Worm (Caenorhabditis elegans) whole organism, L4/young adult: Measurements from ENCODE around the gene rpc-2.
A peak's percentile ranks its signal among the peaks of the same experiment; 100 is the strongest.

ENCODE experiments used
- W03F9.2 ChIP-seq: fragments of 150-350 bp; optimal IDR thresholded peaks from 2 replicates; lab custom pipeline; 2014; ENCODE audit warnings: missing biosample characterization, missing genetic modification characterization
- dao-5 ChIP-seq: sonication (generic microtip); optimal IDR thresholded peaks from 2 replicates; lab custom pipeline; 2016; ENCODE audit warnings: missing genotype, missing genetic modification characterization, moderate library complexity, missing compliant biosample characterization
- him-1 ChIP-seq: sonication (generic microtip); optimal IDR thresholded peaks from 2 replicates; lab custom pipeline; 2016; ENCODE audit warnings: missing genotype, missing genetic modification reagents, missing genetic modification characterization, missing compliant biosample characterization

rpc-2 gene

DNA sequence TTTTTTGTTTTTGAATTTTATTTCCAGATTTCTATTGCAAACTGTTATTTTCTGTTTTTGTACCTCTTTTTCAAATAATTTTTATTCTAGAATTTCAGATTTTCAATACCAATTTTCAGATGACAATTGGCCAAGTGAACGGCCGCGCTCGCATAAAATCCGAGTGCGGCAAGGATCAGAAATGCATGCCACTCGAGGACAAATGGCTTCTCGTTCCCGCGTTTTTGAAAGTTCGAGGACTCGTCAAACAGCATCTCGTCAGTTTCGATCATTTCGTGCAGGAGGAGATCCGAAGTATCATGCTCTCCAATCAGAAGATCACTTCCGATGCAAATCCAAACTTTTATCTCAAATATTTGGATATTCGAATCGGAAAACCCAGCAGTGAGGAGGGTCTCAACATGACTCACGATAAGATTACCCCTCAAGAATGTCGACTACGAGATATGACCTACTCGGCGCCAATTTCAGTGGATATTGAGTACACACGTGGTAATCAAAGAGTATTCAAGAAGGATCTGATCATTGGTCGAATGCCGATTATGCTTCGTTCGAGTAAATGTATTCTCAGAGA is at the start of gene rpc-2:
TSS of gene rpc-2 (plus strand) at position 120 of the 574 bp plus-strand sequence.
- TF ChIP-seq W03F9.2 (tag; lab: Kevin White, UChicago) (no peak), dao-5 (tag; lab: Kevin White, UChicago) (no peak), him-1 (tag; lab: Kevin White, UChicago) (no peak)

DNA sequence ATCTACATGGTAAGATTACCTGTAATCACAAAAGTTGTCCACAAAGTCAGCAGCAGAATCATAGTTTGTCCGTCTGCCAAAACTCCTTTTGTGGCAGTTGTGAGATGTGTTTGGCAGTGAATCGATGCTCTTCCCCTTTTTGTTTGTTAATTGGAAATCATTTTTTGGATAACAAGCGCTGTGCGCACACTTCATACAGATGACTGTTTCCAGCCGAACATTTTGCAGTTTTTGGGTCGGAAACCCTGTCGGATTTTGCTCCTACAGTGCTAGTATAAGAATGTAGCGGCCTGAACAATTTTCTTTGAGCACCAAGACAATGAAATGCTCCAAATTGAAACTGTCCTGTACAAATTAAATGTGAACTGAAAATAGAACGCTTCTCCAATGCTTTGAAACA is 48.5 kb upstream of the rpc-2 start, which contains the start of gene D1044.7:
TSS of gene D1044.7 (minus strand) at position 101 of the 400 bp plus-strand sequence.
- TF ChIP-seq dao-5 (tag; lab: Kevin White, UChicago) (no peak), him-1 (tag; lab: Kevin White, UChicago) (no peak), W03F9.2 (tag; lab: Kevin White, UChicago) (no peak)

DNA sequence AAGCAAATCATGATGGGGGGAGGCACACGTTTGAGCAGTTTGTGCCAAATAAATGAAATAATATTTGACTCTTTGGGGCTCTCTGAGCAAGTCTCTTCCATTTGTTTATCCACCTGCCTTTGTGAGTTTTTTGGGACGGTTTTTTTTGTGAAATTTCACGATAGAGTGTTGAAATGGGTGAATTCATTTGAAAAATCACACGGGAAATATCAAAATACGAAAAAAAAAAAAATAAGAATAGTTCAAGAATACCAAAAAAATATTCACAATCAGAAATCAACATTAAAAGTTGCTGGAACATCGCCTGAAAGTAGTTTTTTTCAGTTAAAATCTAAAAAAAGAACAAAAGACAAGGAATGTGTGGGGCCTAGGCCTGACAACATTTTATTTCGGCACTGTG is 44.7 kb upstream of the rpc-2 start, which contains the start of gene pqn-25:
TSS of gene pqn-25 (minus strand) at position 101 of the 400 bp plus-strand sequence.
- TF ChIP-seq him-1 (tag; lab: Kevin White, UChicago) = no peak
- TF ChIP-seq W03F9.2 (tag; lab: Kevin White, UChicago) = no peak
- no peak for TF ChIP-seq dao-5 (tag; lab: Kevin White, UChicago)

DNA sequence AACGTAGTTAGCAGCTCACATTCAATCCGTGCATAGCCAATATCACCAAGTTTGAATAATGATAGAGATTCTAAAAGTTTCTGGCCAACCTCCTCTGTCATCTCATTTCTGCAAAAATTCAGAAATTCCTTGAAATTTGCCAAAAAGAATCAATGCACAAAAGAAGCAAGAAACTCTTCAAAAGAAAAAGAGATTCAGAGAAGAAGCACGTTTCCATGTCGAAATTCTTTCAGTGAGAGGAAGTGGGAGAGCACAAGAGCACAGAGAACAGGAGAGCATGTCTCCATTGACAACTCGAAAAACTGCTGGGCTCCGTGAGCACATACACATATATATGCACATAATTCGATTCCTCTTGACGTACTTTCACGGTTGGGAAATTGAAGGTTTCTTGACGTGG is 39.7 kb upstream of the rpc-2 start, which contains the start of gene nekl-4:
TSS of gene nekl-4 (minus strand) at position 101 of the 400 bp plus-strand sequence.
- TF ChIP-seq him-1 (tag; lab: Kevin White, UChicago) = no peak
- TF ChIP-seq dao-5 (tag; lab: Kevin White, UChicago) = no peak
- no peak for TF ChIP-seq W03F9.2 (tag; lab: Kevin White, UChicago)

DNA sequence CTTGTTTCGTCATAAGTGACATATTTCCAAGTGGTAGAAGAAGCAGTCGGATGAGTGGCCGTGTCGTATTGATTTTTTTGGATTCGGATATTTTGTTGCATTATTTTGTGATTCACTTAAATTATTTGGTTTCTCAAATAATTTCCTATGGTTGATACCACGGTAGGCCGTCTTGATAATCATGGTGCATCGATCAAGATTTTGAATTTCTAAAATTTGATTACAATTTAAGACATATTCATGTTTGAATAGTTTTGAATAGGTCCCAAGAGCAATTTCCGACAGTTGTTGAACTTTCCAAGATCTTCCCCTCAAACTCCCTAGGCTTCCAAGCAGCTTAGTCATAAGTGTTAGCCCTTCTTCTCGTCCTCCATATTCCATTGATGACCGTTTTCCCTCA is 35.2 kb upstream of the rpc-2 start, which contains the start of gene D1044.4:
TSS of gene D1044.4 (minus strand) at position 101 of the 400 bp plus-strand sequence.
- no peak for TF ChIP-seq W03F9.2 (tag; lab: Kevin White, UChicago)

DNA sequence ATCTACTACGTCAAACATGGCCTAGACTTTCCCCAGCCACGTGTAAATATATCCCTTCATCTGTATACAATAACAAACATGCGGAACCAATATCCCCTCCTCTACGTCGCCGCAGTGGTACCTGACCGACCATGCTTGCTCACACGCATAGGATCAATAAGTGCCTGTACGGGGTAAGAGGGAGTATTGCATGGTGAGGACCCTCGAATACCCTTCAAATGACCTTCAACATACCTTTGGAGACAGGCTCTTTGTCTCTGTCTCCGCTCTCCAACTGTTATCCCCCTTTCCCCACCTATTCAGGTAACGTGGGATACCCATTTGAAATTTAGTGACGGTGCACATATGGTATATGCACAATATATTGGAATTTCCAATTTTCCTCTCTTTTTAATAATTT is 31.2 kb upstream of the rpc-2 start, which contains the start of gene dex-1:
TSS of gene dex-1 (plus strand) at position 132 of the 400 bp plus-strand sequence.
- TF ChIP-seq dao-5 (tag; lab: Kevin White, UChicago) = no peak
- TF ChIP-seq W03F9.2 (tag; lab: Kevin White, UChicago) = no peak
- TF ChIP-seq him-1 (tag; lab: Kevin White, UChicago) = no peak

DNA sequence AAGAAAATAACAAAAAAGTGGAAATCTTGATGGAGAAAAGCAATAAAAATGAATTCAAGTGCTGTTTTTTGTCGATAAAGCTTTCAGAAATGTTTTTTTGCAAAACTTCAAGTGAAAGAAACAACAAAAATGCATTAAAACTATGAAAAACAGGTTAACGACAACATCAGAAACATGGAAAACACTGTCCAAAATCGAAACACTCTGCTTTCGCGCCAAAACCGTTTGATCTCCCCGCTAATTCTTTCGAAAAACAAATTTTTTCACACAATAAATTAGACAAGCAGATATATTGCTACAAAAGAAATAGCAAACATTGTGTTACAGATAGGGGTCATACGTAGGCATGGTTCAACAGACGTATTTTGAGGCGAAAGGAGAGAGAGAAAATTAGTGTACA is 15.4 kb upstream of the rpc-2 start:
- TF ChIP-seq W03F9.2 (tag; lab: Kevin White, UChicago) (no peak), him-1 (tag; lab: Kevin White, UChicago) (no peak), dao-5 (tag; lab: Kevin White, UChicago) (no peak)

DNA sequence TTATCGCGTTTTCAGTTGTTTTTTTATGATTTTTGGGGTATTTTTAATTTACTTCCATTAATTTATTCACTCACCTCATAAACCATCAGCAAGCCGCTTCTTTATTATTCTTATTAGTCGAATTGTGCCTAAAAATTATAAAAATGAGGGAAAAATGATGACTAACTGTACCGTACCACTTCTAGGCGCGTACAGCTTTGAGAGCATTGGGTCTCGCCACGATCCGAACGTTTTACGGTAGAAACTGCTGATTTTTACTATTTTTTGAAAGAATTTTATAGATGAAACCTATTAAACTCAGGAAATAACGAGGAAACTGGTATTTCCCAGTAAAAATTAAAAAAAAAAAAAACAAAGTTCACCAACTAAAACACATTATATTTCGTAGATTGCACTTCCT is 14.1 kb upstream of the rpc-2 start, which contains the start of gene D1044.6:
TSS of gene D1044.6 (minus strand) at position 128 of the 400 bp plus-strand sequence.
- TF ChIP-seq dao-5 (tag; lab: Kevin White, UChicago) = no peak
- TF ChIP-seq W03F9.2 (tag; lab: Kevin White, UChicago) = peak; percentile 19
- no peak for TF ChIP-seq him-1 (tag; lab: Kevin White, UChicago)

DNA sequence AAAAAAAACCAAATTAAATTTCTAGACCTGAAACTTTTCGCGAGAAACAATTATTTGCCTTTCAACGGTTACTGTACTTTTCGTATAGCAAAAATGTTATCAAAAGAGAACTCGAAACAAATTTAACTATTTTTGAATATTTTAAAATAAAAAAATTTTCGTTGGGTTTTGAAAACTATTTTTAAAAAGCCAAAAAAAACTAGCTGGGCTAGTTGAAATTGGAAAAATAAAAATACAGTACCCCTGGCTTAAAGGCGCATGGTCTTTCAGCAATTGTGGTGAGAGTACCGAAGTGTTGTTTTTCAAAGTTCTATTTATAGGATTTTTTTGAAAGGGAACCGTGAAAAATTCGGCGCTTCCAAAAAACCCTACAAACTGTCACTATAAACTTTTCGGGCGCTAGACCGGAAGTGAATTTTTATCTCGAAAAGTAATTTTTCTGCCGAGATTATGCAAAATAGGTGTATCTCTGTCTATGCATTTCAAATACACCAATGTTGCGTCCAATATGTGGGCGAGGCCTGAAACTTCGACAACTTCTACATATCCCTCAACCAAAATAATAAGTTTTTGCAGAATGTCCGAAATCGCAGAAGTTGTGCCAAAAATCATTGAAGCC is 13.3 kb upstream of the rpc-2 start, which contains the start of gene D1044.1:
TSS of gene D1044.1 (plus strand) at position 569 of the 619 bp plus-strand sequence.
- TF ChIP-seq him-1 (tag; lab: Kevin White, UChicago) (no peak), dao-5 (tag; lab: Kevin White, UChicago) (no peak), W03F9.2 (tag; lab: Kevin White, UChicago) (no peak)

DNA sequence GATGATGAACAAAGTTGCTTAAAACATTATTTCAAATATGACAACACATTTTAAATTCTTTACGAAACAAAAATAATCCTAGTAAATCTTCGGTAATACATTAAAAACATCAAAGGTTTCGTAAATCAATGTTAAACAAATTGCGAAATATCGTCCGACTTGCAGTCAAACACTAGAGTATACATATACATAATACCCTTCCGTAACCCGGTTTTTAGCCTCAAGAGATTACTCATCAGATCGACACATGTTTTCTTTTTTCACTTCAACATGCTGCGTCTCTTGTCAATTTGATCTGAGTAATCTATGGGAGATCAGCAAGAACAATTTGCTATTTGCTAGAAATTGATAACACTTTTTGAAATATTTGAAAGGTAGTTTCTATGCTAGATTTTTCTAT is 10.9 kb upstream of the rpc-2 start:
- TF ChIP-seq dao-5 (tag; lab: Kevin White, UChicago) = no peak
- TF ChIP-seq him-1 (tag; lab: Kevin White, UChicago) = no peak
- TF ChIP-seq W03F9.2 (tag; lab: Kevin White, UChicago) = no peak

DNA sequence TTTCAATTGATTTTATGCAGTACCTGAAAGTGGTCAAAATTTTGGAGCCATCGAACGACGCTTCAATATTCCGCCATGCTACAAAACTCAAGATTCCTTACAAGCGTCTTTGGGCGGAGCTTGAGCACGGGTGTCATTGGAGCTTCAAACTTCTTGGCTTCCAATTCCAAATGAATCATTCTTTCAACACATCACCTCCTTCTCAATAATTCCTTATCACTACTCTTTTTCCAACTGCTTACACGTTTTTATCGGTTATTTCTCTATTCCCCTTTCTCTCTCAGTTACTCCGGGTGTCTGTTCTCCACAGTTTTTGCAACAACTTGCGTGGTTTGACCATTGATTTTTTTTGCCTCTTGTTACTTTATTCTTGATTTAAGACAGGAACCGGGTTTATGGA is 10.4 kb upstream of the rpc-2 start, which contains the start of gene F09F7.5:
TSS of gene F09F7.5 (plus strand) at position 258 of the 400 bp plus-strand sequence.
- TF ChIP-seq him-1 (tag; lab: Kevin White, UChicago) (no peak), W03F9.2 (tag; lab: Kevin White, UChicago) (no peak), dao-5 (tag; lab: Kevin White, UChicago) (no peak)

DNA sequence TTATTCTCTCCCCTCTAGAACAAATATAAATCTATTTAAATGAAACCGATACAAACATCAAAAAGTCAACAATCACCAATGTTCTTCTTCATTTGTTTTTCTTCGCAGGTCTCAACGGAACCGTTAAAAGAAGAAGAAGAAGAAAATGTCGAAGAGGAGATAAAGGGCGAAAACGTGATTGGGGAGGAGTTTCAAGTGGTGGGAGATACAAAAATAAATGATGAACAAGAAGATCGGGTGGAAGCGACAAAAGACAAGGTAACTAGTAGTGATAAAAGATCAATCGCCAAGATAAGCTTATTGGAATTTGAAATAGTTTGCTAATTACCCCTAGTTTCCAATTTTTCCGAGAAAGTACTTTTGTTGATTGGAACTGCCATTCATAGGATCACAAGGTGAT is 7.0 kb upstream of the rpc-2 start:
- TF ChIP-seq dao-5 (tag; lab: Kevin White, UChicago) = no peak
- no peak for TF ChIP-seq W03F9.2 (tag; lab: Kevin White, UChicago)
- TF ChIP-seq him-1 (tag; lab: Kevin White, UChicago) = no peak

DNA sequence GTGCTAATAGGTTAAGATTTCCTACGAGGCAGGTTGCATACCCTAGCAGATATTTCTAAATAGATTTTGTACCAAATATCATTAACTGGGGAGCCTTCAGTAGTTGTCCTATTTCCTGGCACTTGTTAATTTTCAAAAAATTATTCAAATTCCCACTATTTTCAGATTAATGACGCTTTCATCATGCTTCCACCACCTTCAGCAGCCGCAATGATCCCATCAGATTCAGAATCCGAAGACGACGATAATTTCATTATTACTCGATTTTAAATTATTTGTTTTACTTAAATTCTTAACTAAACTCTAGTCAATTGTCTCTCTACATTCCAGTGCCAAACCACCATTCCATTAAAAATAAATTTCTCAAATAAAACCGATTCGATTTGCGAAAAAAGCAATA is 6.3 kb upstream of the rpc-2 start:
- no peak for TF ChIP-seq him-1 (tag; lab: Kevin White, UChicago)
- TF ChIP-seq dao-5 (tag; lab: Kevin White, UChicago) = no peak
- no peak for TF ChIP-seq W03F9.2 (tag; lab: Kevin White, UChicago)
